Worm (Caenorhabditis elegans) whole organism, mixed stage, embryonic: ENCODE results near the gene comt-1.

ENCODE experiments used
- blmp-1 ChIP-seq: fragments of 150-350 bp; optimal IDR thresholded peaks from 2 replicates; lab custom pipeline; 2014; ENCODE audit warnings: missing biosample characterization, missing genetic modification characterization
- ceh-43 ChIP-seq: fragments of 200-800 bp; sonication (Bioruptor generic); optimal IDR thresholded peaks from 2 replicates; lab custom pipeline; 2018; ENCODE audit warnings: mild to moderate bottlenecking, missing genetic modification characterization, moderate library complexity, missing compliant biosample characterization
- cnd-1 ChIP-seq: fragments of 200-800 bp; sonication (Bioruptor generic); optimal IDR thresholded peaks from 2 replicates; lab custom pipeline; 2018; ENCODE audit warnings: mild to moderate bottlenecking, missing genetic modification characterization, missing compliant biosample characterization
- elt-3 ChIP-seq: fragments of 150-350 bp; optimal IDR thresholded peaks from 2 replicates; lab custom pipeline; 2014; ENCODE audit warnings: missing biosample characterization, missing genetic modification characterization
- lsy-2 ChIP-seq: fragments of 150-350 bp; optimal IDR thresholded peaks from 2 replicates; lab custom pipeline; 2014; ENCODE audit warnings: missing biosample characterization, missing genetic modification characterization
- nhr-237 ChIP-seq: fragments of 150-350 bp; optimal IDR thresholded peaks from 2 replicates; lab custom pipeline; 2014; ENCODE audit warnings: missing biosample characterization, missing genetic modification characterization
- nhr-28 ChIP-seq: fragments of 150-350 bp; optimal IDR thresholded peaks from 2 replicates; lab custom pipeline; 2014; ENCODE audit warnings: missing biosample characterization, missing genetic modification characterization
- sptf-1 ChIP-seq: sonication (generic microtip); optimal IDR thresholded peaks from 2 replicates; lab custom pipeline; 2017; ENCODE audit warnings: mild to moderate bottlenecking, missing genetic modification characterization, moderate library complexity, missing compliant biosample characterization
- ztf-11 ChIP-seq: fragments of 150-350 bp; optimal IDR thresholded peaks from 2 replicates; lab custom pipeline; 2014; ENCODE audit warnings: missing biosample characterization, missing genetic modification characterization

- TF ChIP-seq nhr-28 (tag; lab: Kevin White, UChicago): no peak
- no peak for TF ChIP-seq sptf-1 (tag; lab: Kevin White, UChicago)
- TF ChIP-seq lsy-2 (tag; lab: Kevin White, UChicago): no peak
- TF ChIP-seq nhr-237 (tag; lab: Kevin White, UChicago): no peak
- TF ChIP-seq blmp-1: peak; percentile 41
- no peak for TF ChIP-seq elt-3 (tag; lab: Kevin White, UChicago)
- TF ChIP-seq ceh-43: no peak
- TF ChIP-seq ztf-11 (tag; lab: Kevin White, UChicago): no peak
- no peak for TF ChIP-seq cnd-1 (tag; lab: Kevin White, UChicago)
Observed at ce11 chrX:2874598-2874997, 12.3 kb upstream of the comt-1 start.
